Fruit fly (Drosophila melanogaster): ENCODE data around the gene Polr1E.

Polr1E gene

DNA sequence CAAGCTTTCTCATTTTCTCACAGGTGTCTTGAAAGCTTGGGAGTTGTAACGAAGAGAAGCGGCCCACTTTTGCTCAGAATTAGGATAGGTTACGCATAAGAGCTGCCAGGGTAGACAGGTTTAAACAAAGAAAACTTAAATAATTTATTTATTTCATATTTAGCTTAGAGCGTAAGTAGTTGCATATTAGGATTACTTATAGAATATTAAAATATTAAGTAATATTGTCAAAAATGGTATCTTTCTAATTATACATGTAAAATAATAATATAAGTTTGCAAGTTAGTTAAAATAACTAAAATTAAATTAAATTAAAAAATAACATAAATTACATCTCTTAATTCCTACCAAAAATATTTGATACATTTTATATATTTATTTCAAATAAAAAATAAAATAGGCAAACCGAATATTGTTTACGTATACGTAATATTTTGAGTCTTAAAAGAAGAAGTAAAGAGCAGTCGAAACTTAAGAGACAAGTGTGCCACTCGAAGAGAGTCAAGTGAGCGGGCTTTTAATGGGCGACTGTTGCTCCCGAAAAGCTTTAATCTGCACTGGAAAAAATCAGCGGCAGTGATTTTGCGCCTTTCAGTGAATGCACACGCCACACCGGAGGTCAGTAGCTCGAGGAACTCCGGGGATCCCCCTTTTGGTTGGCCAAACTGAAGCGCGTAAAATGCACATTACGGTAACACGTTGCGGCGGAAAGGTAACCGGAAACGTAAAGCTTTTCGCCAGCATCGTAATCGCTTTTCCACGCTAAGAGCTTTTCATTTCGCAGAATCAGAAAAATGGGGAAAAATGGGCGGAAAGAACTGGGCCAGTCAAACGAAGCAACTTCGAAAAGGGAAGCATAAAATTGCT lies 13.5 kb upstream of the Polr1E start (continued):
- TF ChIP-seq Doc2 (GFP tag; IDR thresholded peaks at IDR 0.05) (no peak), Camta (GFP tag; optimal IDR thresholded peaks at IDR 0.05) (no peak), CrebB (tag; optimal IDR thresholded peaks at IDR 0.05) (no peak), hbn (GFP tag; IDR thresholded peaks at IDR 0.05; ENCODE audit: partially characterized antibody) (no peak), CG1529 (GFP tag; optimal IDR thresholded peaks at IDR 0.05) (no peak), CG1233 (GFP tag; optimal IDR thresholded peaks at IDR 0.05) (no peak), Side (GFP tag; optimal IDR thresholded peaks at IDR 0.05) (no peak), CG9797 (GFP tag; optimal IDR thresholded peaks at IDR 0.05) (no peak), CG15011 (GFP tag; optimal IDR thresholded peaks at IDR 0.05) (no peak), en (GFP tag; optimal IDR thresholded peaks at IDR 0.05) (no peak), Lhr (GFP tag; optimal IDR thresholded peaks at IDR 0.05) (no peak), CG17359 (tag; optimal IDR thresholded peaks at IDR 0.05) (no peak), B-H1 (GFP tag; IDR thresholded peaks at IDR 0.05) (no peak; the same call in 2 of the 3 replicates), CG15479 (GFP tag; optimal IDR thresholded peaks at IDR 0.05) (no peak), CG17186 (GFP tag; optimal IDR thresholded peaks at IDR 0.05) (no peak), CG10959 (GFP tag; IDR thresholded peaks at IDR 0.05) (no peak), sr (GFP tag; IDR thresholded peaks at IDR 0.05) (no peak), CG4617 (GFP tag; optimal IDR thresholded peaks at IDR 0.05; ENCODE audit: borderline replicate concordance) (no peak), CG9609 (GFP tag; optimal IDR thresholded peaks at IDR 0.05) (peak; percentile 14), CG11560 (tag; IDR thresholded peaks at IDR 0.05) (no peak), CG13287 (GFP tag; IDR thresholded peaks at IDR 0.05; ENCODE audit: partially characterized antibody) (peak; percentile 28; the same call in 1 of the 2 replicates), CG4730 (GFP tag; IDR thresholded peaks at IDR 0.05) (0 out of 2 replicates have a peak, but pooled peaks have one; percentile 22), onecut (GFP tag; IDR thresholded peaks at IDR 0.05) (no peak), CG17361 (GFP tag; IDR thresholded peaks at IDR 0.05) (peak; percentile 56; the same call in 2 of the 3 replicates), Sox100B (GFP tag; optimal IDR thresholded peaks at IDR 0.05) (no peak), sd (tag; optimal IDR thresholded peaks at IDR 0.05) (no peak), grn (GFP tag; optimal IDR thresholded peaks at IDR 0.05) (no peak), Dfd (GFP tag; optimal IDR thresholded peaks at IDR 0.05) (no peak), psq (GFP tag; optimal IDR thresholded peaks at IDR 0.05) (no peak), cas (GFP tag; IDR thresholded peaks at IDR 0.05) (no peak), br (optimal IDR thresholded peaks at IDR 0.05) (no peak), CG31224 (GFP tag; IDR thresholded peaks at IDR 0.05) (peak; percentile 41; the same call in 1 of the 2 replicates), ci (GFP tag; IDR thresholded peaks at IDR 0.05) (peak; percentile 78), Hr51 (GFP tag; optimal IDR thresholded peaks at IDR 0.05) (peak in 1 of 2 experiments; percentile 60), CkIIα-i1 (GFP tag; IDR thresholded peaks at IDR 0.05) (no peak), org-1 (GFP tag; optimal IDR thresholded peaks at IDR 0.05) (no peak), gcm2 (GFP tag; optimal IDR thresholded peaks at IDR 0.05) (no peak), oc (tag; optimal IDR thresholded peaks at IDR 0.05) (no peak), Atf3 (GFP tag; optimal IDR thresholded peaks at IDR 0.05) (no peak), MESR4 (GFP tag; optimal IDR thresholded peaks at IDR 0.05) (no peak), disco-r (GFP tag; optimal IDR thresholded peaks at IDR 0.05) (peak; percentile 30), ken (GFP tag; IDR thresholded peaks at IDR 0.05) (peak; percentile 39; the same call in 1 of the 3 replicates), dmrt11E (tag; optimal IDR thresholded peaks at IDR 0.05) (no peak), CG4282 (GFP tag; optimal IDR thresholded peaks at IDR 0.05) (no peak), CG2889 (GFP tag; IDR thresholded peaks at IDR 0.05) (peak; percentile 31; the same call in 1 of the 3 replicates), Trl (optimal IDR thresholded peaks at IDR 0.05) (peak; percentile 62 to 66), Trl (GFP tag; optimal IDR thresholded peaks at IDR 0.05) (peak; percentile 2), Hr3 (GFP tag; optimal IDR thresholded peaks at IDR 0.05) (no peak), CG18764 (GFP tag; optimal IDR thresholded peaks at IDR 0.05) (no peak), ssp (GFP tag; IDR thresholded peaks at IDR 0.05) (no peak), ash1 (GFP tag; optimal IDR thresholded peaks at IDR 0.05) (no peak)
